Fruit fly (Drosophila melanogaster) whole organism, embryonic: ENCODE measurements around the gene CG43993.
A peak's percentile ranks its signal among the peaks of the same experiment; 100 is the strongest.

Experiments
- BtbVII ChIP-seq: fragments of 200-800 bp; sonication (Bioruptor generic); optimal IDR thresholded peaks from 3 replicates; lab custom pipeline; 2017; ENCODE audit warnings: missing biosample characterization, mild to moderate bottlenecking, missing genetic modification characterization
- CG10267 ChIP-seq: fragments of 200-800 bp; sonication (Bioruptor generic); optimal IDR thresholded peaks from 2 replicates; lab custom pipeline; 2018; ENCODE audit warnings: missing biosample characterization, mild to moderate bottlenecking, missing genetic modification characterization, moderate library complexity
- CG11085 ChIP-seq: fragments of 200-800 bp; sonication (Bioruptor generic); IDR thresholded peaks from 2 replicates; pipeline ENCODE4 v1.3.6; 2022; ENCODE audit warnings: missing biosample characterization, missing genetic modification characterization
- CG11723 ChIP-seq: fragments of 200-800 bp; sonication (Bioruptor generic); optimal IDR thresholded peaks from 2 replicates; lab custom pipeline; 2017; ENCODE audit warnings: missing biosample characterization, mild to moderate bottlenecking, missing genetic modification characterization
- CG12659 ChIP-seq: fragments of 200-800 bp; sonication (Bioruptor generic); optimal IDR thresholded peaks from 3 replicates; lab custom pipeline; 2017; ENCODE audit warnings: mild to moderate bottlenecking, missing biosample characterization, missing genetic modification reagents, missing genetic modification characterization
- CG13624 ChIP-seq: fragments of 200-800 bp; sonication (Bioruptor generic); optimal IDR thresholded peaks from 2 replicates; lab custom pipeline; 2016; ENCODE audit warnings: missing biosample characterization, missing genetic modification characterization
- CG13894 ChIP-seq: fragments of 200-800 bp; sonication (Bioruptor generic); optimal IDR thresholded peaks from 3 replicates; lab custom pipeline; 2018; ENCODE audit warnings: missing biosample characterization, mild to moderate bottlenecking, missing genetic modification characterization, moderate library complexity
- CG14667 ChIP-seq: fragments of 200-800 bp; sonication (Bioruptor generic); IDR thresholded peaks from 2 replicates; pipeline ENCODE4 v1.3.6; 2022; ENCODE audit warnings: missing biosample characterization, missing genetic modification characterization
- CG14710 ChIP-seq: fragments of 200-800 bp; sonication (Bioruptor generic); optimal IDR thresholded peaks from 3 replicates; lab custom pipeline; 2019; ENCODE audit warnings: missing biosample characterization, mild to moderate bottlenecking, missing genetic modification characterization, moderate library complexity
- CG15514 ChIP-seq: fragments of 200-800 bp; sonication (Bioruptor generic); optimal IDR thresholded peaks from 3 replicates; lab custom pipeline; 2017; ENCODE audit warnings: missing biosample characterization, missing genetic modification characterization, mild to moderate bottlenecking, moderate library complexity, missing genetic modification reagents
- CG18476 ChIP-seq: fragments of 200-800 bp; sonication (Bioruptor generic); optimal IDR thresholded peaks from 2 replicates; lab custom pipeline; 2016; ENCODE audit warnings: missing biosample characterization, mild to moderate bottlenecking, missing genetic modification characterization
- CG2199 ChIP-seq: fragments of 200-800 bp; sonication (Bioruptor generic); IDR thresholded peaks from 3 replicates; pipeline ENCODE4 v1.3.6; 2022; ENCODE audit warnings: missing biosample characterization, missing genetic modification characterization
- CG2202 ChIP-seq: fragments of 200-800 bp; sonication (Bioruptor generic); optimal IDR thresholded peaks from 2 replicates; lab custom pipeline; 2018; ENCODE audit warnings: missing biosample characterization, mild to moderate bottlenecking, missing genetic modification characterization
- CG2678 ChIP-seq: fragments of 200-800 bp; sonication (Bioruptor generic); optimal IDR thresholded peaks from 3 replicates; lab custom pipeline; 2019; ENCODE audit warnings: missing biosample characterization, mild to moderate bottlenecking, missing genetic modification characterization, moderate library complexity
- CG3065 ChIP-seq: fragments of 200-800 bp; sonication (Bioruptor generic); optimal IDR thresholded peaks from 2 replicates; lab custom pipeline; 2016; ENCODE audit warnings: missing biosample characterization, missing genetic modification characterization
- CG31441 ChIP-seq: fragments of 200-800 bp; sonication (Bioruptor generic); IDR thresholded peaks from 2 replicates; pipeline ENCODE4 v1.3.6; 2022; ENCODE audit warnings: missing biosample characterization, missing genetic modification characterization
- CG4424 ChIP-seq: fragments of 200-800 bp; sonication (Bioruptor generic); optimal IDR thresholded peaks from 3 replicates; lab custom pipeline; 2016; ENCODE audit warnings: missing biosample characterization, missing genetic modification characterization
- CG4820 ChIP-seq: fragments of 200-800 bp; sonication (Bioruptor generic); optimal IDR thresholded peaks from 3 replicates; lab custom pipeline; 2016; ENCODE audit warnings: missing biosample characterization, missing genetic modification characterization
- CG8089 ChIP-seq: fragments of 200-800 bp; sonication (Bioruptor generic); optimal IDR thresholded peaks from 3 replicates; lab custom pipeline; 2016; ENCODE audit warnings: missing biosample characterization, missing genetic modification characterization
- CG9215 ChIP-seq: fragments of 200-800 bp; sonication (Bioruptor generic); IDR thresholded peaks from 2 replicates; pipeline ENCODE4 v1.3.6; 2022; ENCODE audit warnings: missing biosample characterization, missing genetic modification characterization
- Camta ChIP-seq: fragments of 200-800 bp; sonication (Bioruptor generic); optimal IDR thresholded peaks from 2 replicates; lab custom pipeline; 2016; ENCODE audit warnings: missing biosample characterization, missing genetic modification characterization
- D19A ChIP-seq: fragments of 200-800 bp; optimal IDR thresholded peaks from 3 replicates; lab custom pipeline; 2019; ENCODE audit warnings: missing biosample characterization, mild to moderate bottlenecking, missing genetic modification characterization, moderate library complexity
- D19B ChIP-seq: fragments of 200-800 bp; sonication (Bioruptor generic); optimal IDR thresholded peaks from 2 replicates; lab custom pipeline; 2017; ENCODE audit warnings: missing biosample characterization, mild to moderate bottlenecking, missing genetic modification characterization
- Dip3 ChIP-seq: fragments of 200-800 bp; sonication (Bioruptor generic); optimal IDR thresholded peaks from 3 replicates; lab custom pipeline; 2016; ENCODE audit warnings: missing biosample characterization, missing genetic modification characterization
- Fer2 ChIP-seq: fragments of 200-800 bp; sonication (Bioruptor generic); optimal IDR thresholded peaks from 2 replicates; lab custom pipeline; 2018; ENCODE audit warnings: missing biosample characterization, mild to moderate bottlenecking, missing genetic modification characterization, moderate library complexity
- H15 ChIP-seq: fragments of 200-800 bp; sonication (Bioruptor generic); IDR thresholded peaks from 3 replicates; pipeline ENCODE4 v1.3.6; 2022; ENCODE audit warnings: missing biosample characterization, missing genetic modification characterization
- Hr3 ChIP-seq: fragments of 200-800 bp; sonication (Bioruptor generic); optimal IDR thresholded peaks from 3 replicates; lab custom pipeline; 2016; ENCODE audit warnings: missing biosample characterization, missing genetic modification characterization
- Jarid2 ChIP-seq: fragments of 200-800 bp; sonication (Bioruptor generic); optimal IDR thresholded peaks from 3 replicates; lab custom pipeline; 2017; ENCODE audit warnings: mild to moderate bottlenecking, missing biosample characterization, missing genetic modification reagents, missing genetic modification characterization
- Med ChIP-seq: fragments of 200-800 bp; sonication (Bioruptor generic); peaks from one replicate; lab custom pipeline; 2016; ENCODE audit warnings: missing biosample characterization, missing genetic modification characterization, mild to moderate bottlenecking, inconsistent platforms, moderate library complexity
- Optix ChIP-seq: fragments of 200-800 bp; sonication (Bioruptor generic); IDR thresholded peaks from 3 replicates; pipeline ENCODE4 v1.3.6; 2022; ENCODE audit warnings: missing biosample characterization, missing genetic modification characterization
- Poxn ChIP-seq: fragments of 200-800 bp; sonication (Bioruptor generic); IDR thresholded peaks from 2 replicates; pipeline ENCODE4 v1.3.6; 2022; ENCODE audit warnings: missing biosample characterization, missing genetic modification characterization
- Spps ChIP-seq: fragments of 200-800 bp; sonication (Bioruptor generic); optimal IDR thresholded peaks from 2 replicates; lab custom pipeline; 2018; ENCODE audit warnings: missing biosample characterization, mild to moderate bottlenecking, missing genetic modification characterization
- Tbp ChIP-seq: fragments of >200 bp; optimal IDR thresholded peaks from 2 replicates; lab custom pipeline; 2018; ENCODE audit warnings: missing biosample characterization, missing genetic modification characterization
- Vsx1 ChIP-seq: fragments of 200-800 bp; sonication (Bioruptor generic); optimal IDR thresholded peaks from 2 replicates; lab custom pipeline; 2017; ENCODE audit warnings: missing biosample characterization, mild to moderate bottlenecking, missing genetic modification characterization, missing genetic modification reagents
- Xrp1 ChIP-seq: fragments of 200-800 bp; sonication (Bioruptor generic); IDR thresholded peaks from 2 replicates; pipeline ENCODE4 v1.3.6; 2022; ENCODE audit warnings: missing biosample characterization, missing genetic modification characterization
- ci ChIP-seq: fragments of 200-800 bp; sonication (Bioruptor generic); IDR thresholded peaks from 3 replicates; pipeline ENCODE4 v1.3.6; 2022; ENCODE audit warnings: missing biosample characterization, missing genetic modification characterization
- dmrt11E ChIP-seq: fragments of 200-800 bp; sonication (Bioruptor generic); optimal IDR thresholded peaks from 3 replicates; lab custom pipeline; 2018; ENCODE audit warnings: missing biosample characterization, mild to moderate bottlenecking, missing genetic modification characterization, moderate library complexity
- en ChIP-seq: fragments of 200-800 bp; sonication (Bioruptor generic); optimal IDR thresholded peaks from 2 replicates; lab custom pipeline; 2016; ENCODE audit warnings: missing biosample characterization, missing genetic modification characterization
- gem ChIP-seq: fragments of 200-800 bp; sonication (Bioruptor generic); optimal IDR thresholded peaks from 2 replicates; lab custom pipeline; 2019; ENCODE audit warnings: missing biosample characterization, mild to moderate bottlenecking, missing genetic modification characterization, moderate library complexity
- grau ChIP-seq: fragments of 200-800 bp; optimal IDR thresholded peaks from 3 replicates; lab custom pipeline; 2019; ENCODE audit warnings: missing biosample characterization, mild to moderate bottlenecking, missing genetic modification characterization, moderate library complexity
- gsb ChIP-seq: fragments of 200-800 bp; sonication (Bioruptor generic); IDR thresholded peaks from 2 replicates; pipeline ENCODE4 v1.3.6; 2022; ENCODE audit warnings: missing biosample characterization, missing genetic modification characterization
- hkb ChIP-seq, 2 experiments: fragments of 200-800 bp in 1 of 2; fragments of >200 bp in 1 of 2; sonication (Bioruptor generic) in 1 of 2; IDR thresholded peaks in 1 of 2; optimal IDR thresholded peaks in 1 of 2; 2 replicates each; pipeline versions ENCODE4 v1.3.6 to Lab custom; 2017 to 2022; ENCODE audit warnings: missing biosample characterization in 1 of 2, missing genetic modification characterization in 1 of 2
- kay ChIP-seq: fragments of 200-800 bp; sonication (Bioruptor generic); optimal IDR thresholded peaks from 2 replicates; lab custom pipeline; 2016; ENCODE audit warnings: missing biosample characterization, missing genetic modification characterization
- mam ChIP-seq: fragments of 200-800 bp; sonication (Bioruptor generic); optimal IDR thresholded peaks from 3 replicates; lab custom pipeline; 2016; ENCODE audit warnings: missing biosample characterization, missing genetic modification characterization
- mirr ChIP-seq: fragments of 200-800 bp; sonication (Bioruptor generic); optimal IDR thresholded peaks from 3 replicates; lab custom pipeline; 2018; ENCODE audit warnings: missing biosample characterization, mild to moderate bottlenecking, missing genetic modification characterization
- pzg ChIP-seq: fragments of 200-800 bp; sonication (Bioruptor generic); optimal IDR thresholded peaks from 3 replicates; lab custom pipeline; 2018; ENCODE audit warnings: missing biosample characterization, mild to moderate bottlenecking, missing genetic modification characterization, moderate library complexity
- trem ChIP-seq: fragments of 200-800 bp; optimal IDR thresholded peaks from 3 replicates; lab custom pipeline; 2019; ENCODE audit warnings: missing biosample characterization, mild to moderate bottlenecking, missing genetic modification characterization, moderate library complexity
- tx ChIP-seq: fragments of 200-800 bp; sonication (Bioruptor generic); optimal IDR thresholded peaks from 2 replicates; lab custom pipeline; 2016; ENCODE audit warnings: missing biosample characterization, missing genetic modification characterization
- unpg ChIP-seq: fragments of 200-800 bp; sonication (Bioruptor generic); optimal IDR thresholded peaks from 3 replicates; lab custom pipeline; 2018; ENCODE audit warnings: missing biosample characterization, mild to moderate bottlenecking, missing genetic modification characterization, moderate library complexity

Gene CG43993

dm6 chr3L:12063442-12064080 lies 31.2 kb downstream of the CG43993 start (continued):
- TF ChIP-seq mam (no peak), en (GFP tag; lab: Kevin White, UChicago) (no peak), CG2678 (no peak), CG11723 (no peak), Dip3 (GFP tag; lab: Kevin White, UChicago) (no peak), CG13894 (tag; lab: Kevin White, UChicago) (no peak), CG14667 (no peak), Spps (no peak), mirr (GFP tag; lab: Kevin White, UChicago) (no peak), CG12659 (GFP tag; lab: Kevin White, UChicago) (no peak), CG3065 (peak; percentile 70), CG11085 (GFP tag; lab: Robert Waterston, UW) (no peak), tx (GFP tag; lab: Kevin White, UChicago) (no peak), CG9215 (no peak), Tbp (GFP tag; lab: Kevin White, UChicago) (no peak), CG4820 (GFP tag; lab: Kevin White, UChicago) (no peak), CG4424 (GFP tag; lab: Kevin White, UChicago) (no peak), H15 (GFP tag; lab: Robert Waterston, UW) (no peak), gem (tag; lab: Kevin White, UChicago) (peak; percentile 54), BtbVII (no peak), dmrt11E (tag; lab: Kevin White, UChicago) (peak; percentile 66), Xrp1 (GFP tag; lab: Robert Waterston, UW) (no peak), CG14710 (peak; percentile 18), D19A (tag; lab: Kevin White, UChicago) (peak; percentile 22), unpg (GFP tag; lab: Kevin White, UChicago) (peak; percentile 20), D19B (GFP tag; lab: Kevin White, UChicago) (no peak), Camta (GFP tag; lab: Kevin White, UChicago) (no peak), Hr3 (no peak), CG2202 (tag; lab: Kevin White, UChicago) (no peak)

dm6 chr3L:12064759-12065158 lies 32.4 kb downstream of the CG43993 start, which contains the start of gene rols:
TSS of gene rols (minus strand) at chr3L:12064859.
- TF ChIP-seq CG31441 (GFP tag; lab: Robert Waterston, UW) (no peak), Fer2 (no peak), CG2199 (GFP tag; lab: Robert Waterston, UW) (0 out of 3 replicates have a peak, but pooled peaks have one; percentile 7), Med (GFP tag; lab: Kevin White, UChicago) (peak; percentile 26), CG8089 (no peak)
- TF ChIP-seq, all 482 proteins: peak for 2

- TF ChIP-seq CG10267 (tag; lab: Kevin White, UChicago) (peak; percentile 45), hkb (optimal IDR thresholded peaks at IDR 0.05; lab: Kevin White, UChicago) (peak; percentile 96), hkb (GFP tag; IDR thresholded peaks at IDR 0.05; lab: Robert Waterston, UW) (no peak), Optix (no peak), kay (GFP tag; lab: Kevin White, UChicago) (peak; percentile 15), CG15514 (GFP tag; lab: Kevin White, UChicago) (peak; percentile 35), gsb (GFP tag; lab: Robert Waterston, UW) (no peak), CG13624 (GFP tag; lab: Kevin White, UChicago) (no peak), ci (GFP tag; lab: Robert Waterston, UW) (peak; percentile 33), trem (tag; lab: Kevin White, UChicago) (peak; percentile 2), Poxn (GFP tag; lab: Robert Waterston, UW) (no peak), CG18476 (peak; percentile 99), Jarid2 (GFP tag; lab: Kevin White, UChicago) (no peak), grau (tag; lab: Kevin White, UChicago) (no peak), pzg (GFP tag; lab: Kevin White, UChicago) (peak; percentile 25), Med (GFP tag; lab: Kevin White, UChicago) (peak; percentile 66), Vsx1 (GFP tag; lab: Kevin White, UChicago) (peak; percentile 1)
Observed at dm6 chr3L:12066699-12067287, 34.4 kb downstream of the CG43993 start.
